Fruit fly (Drosophila melanogaster) whole organism, embryonic: ENCODE measurements around the gene Ndfip.

ENCODE experiments used
- Adf1 ChIP-seq: fragments of 200-800 bp; sonication (Bioruptor generic); IDR thresholded peaks from 2 replicates; pipeline ENCODE4 v1.3.6; 2022; ENCODE audit warnings: missing biosample characterization, missing genetic modification characterization
- Atf3 ChIP-seq: fragments of 200-800 bp; sonication (Bioruptor generic); optimal IDR thresholded peaks from 3 replicates; lab custom pipeline; 2016; ENCODE audit warnings: missing biosample characterization, missing genetic modification characterization
- CG10321 ChIP-seq: fragments of 200-800 bp; sonication (Bioruptor generic); IDR thresholded peaks from 2 replicates; pipeline ENCODE4 v1.3.6; 2022; ENCODE audit warnings: missing biosample characterization, missing genetic modification characterization
- CG11398 ChIP-seq: fragments of 200-800 bp; sonication (Bioruptor generic); optimal IDR thresholded peaks from 2 replicates; lab custom pipeline; 2016; ENCODE audit warnings: missing biosample characterization, missing genetic modification characterization
- CG13123 ChIP-seq: fragments of 200-800 bp; sonication (Bioruptor generic); optimal IDR thresholded peaks from 2 replicates; lab custom pipeline; 2016; ENCODE audit warnings: missing biosample characterization, missing genetic modification characterization
- CG13287 ChIP-seq: fragments of 200-800 bp; sonication (Bioruptor generic); IDR thresholded peaks from 2 replicates; pipeline ENCODE4 v1.3.6; 2022; ENCODE audit warnings: missing biosample characterization, missing genetic modification characterization; ENCODE audit not compliant: partially characterized antibody
- CG13424 ChIP-seq: fragments of 200-800 bp; sonication (Bioruptor generic); optimal IDR thresholded peaks from 2 replicates; lab custom pipeline; 2019; ENCODE audit warnings: missing biosample characterization, mild to moderate bottlenecking, missing genetic modification characterization, moderate library complexity
- CG14441 ChIP-seq: fragments of 200-800 bp; sonication (Bioruptor generic); IDR thresholded peaks from 2 replicates; pipeline ENCODE4 v1.3.6; 2022; ENCODE audit warnings: missing biosample characterization, missing genetic modification characterization
- CG14860 ChIP-seq: fragments of 200-800 bp; sonication (Bioruptor generic); IDR thresholded peaks from 3 replicates; pipeline ENCODE4 v1.3.6; 2022; ENCODE audit warnings: missing biosample characterization, missing genetic modification characterization; ENCODE audit not compliant: partially characterized antibody
- CG1647 ChIP-seq: fragments of 200-800 bp; sonication (Bioruptor generic); optimal IDR thresholded peaks from 3 replicates; lab custom pipeline; 2016; ENCODE audit warnings: missing biosample characterization, missing genetic modification characterization
- CG17802 ChIP-seq: fragments of 200-800 bp; sonication (Bioruptor generic); optimal IDR thresholded peaks from 2 replicates; lab custom pipeline; 2018; ENCODE audit warnings: missing biosample characterization, mild to moderate bottlenecking, missing genetic modification characterization, moderate library complexity
- CG2889 ChIP-seq: fragments of 200-800 bp; sonication (Bioruptor generic); IDR thresholded peaks from 3 replicates; pipeline ENCODE4 v1.3.6; 2022; ENCODE audit warnings: missing biosample characterization, missing genetic modification characterization
- CG31388 ChIP-seq: fragments of 200-800 bp; sonication (Bioruptor generic); optimal IDR thresholded peaks from 2 replicates; lab custom pipeline; 2016; ENCODE audit warnings: missing biosample characterization, missing genetic modification characterization
- CG42726 ChIP-seq: fragments of 200-800 bp; sonication (Bioruptor generic); IDR thresholded peaks from 2 replicates; pipeline ENCODE4 v1.3.6; 2022; ENCODE audit warnings: missing biosample characterization, missing genetic modification characterization; ENCODE audit not compliant: partially characterized antibody
- CG43689 ChIP-seq: fragments of 200-800 bp; sonication (Bioruptor generic); IDR thresholded peaks from 2 replicates; pipeline ENCODE4 v1.3.6; 2022; ENCODE audit warnings: missing biosample characterization, missing genetic modification characterization
- CG4404 ChIP-seq: fragments of 200-800 bp; sonication (Bioruptor generic); IDR thresholded peaks from 2 replicates; pipeline ENCODE4 v1.3.6; 2022; ENCODE audit warnings: missing biosample characterization, missing genetic modification characterization
- CG4707 ChIP-seq: fragments of 200-800 bp; sonication (Bioruptor generic); optimal IDR thresholded peaks from 2 replicates; lab custom pipeline; 2018; ENCODE audit warnings: missing biosample characterization, mild to moderate bottlenecking, missing genetic modification characterization, moderate library complexity
- CG4820 ChIP-seq: fragments of 200-800 bp; sonication (Bioruptor generic); optimal IDR thresholded peaks from 3 replicates; lab custom pipeline; 2016; ENCODE audit warnings: missing biosample characterization, missing genetic modification characterization
- CG7271 ChIP-seq: fragments of 200-800 bp; sonication (Bioruptor generic); optimal IDR thresholded peaks from 2 replicates; lab custom pipeline; 2018; ENCODE audit warnings: missing biosample characterization, mild to moderate bottlenecking, missing genetic modification characterization, moderate library complexity
- CG7928 ChIP-seq: fragments of 200-800 bp; sonication (Bioruptor generic); optimal IDR thresholded peaks from 2 replicates; lab custom pipeline; 2017; ENCODE audit warnings: missing biosample characterization, mild to moderate bottlenecking, missing genetic modification characterization
- CG7963 ChIP-seq: fragments of 200-800 bp; sonication (Bioruptor generic); IDR thresholded peaks from 3 replicates; pipeline ENCODE4 v1.3.6; 2022; ENCODE audit warnings: missing biosample characterization, missing genetic modification characterization; ENCODE audit not compliant: partially characterized antibody
- CG8290 ChIP-seq, 3 experiments: fragments of 200-800 bp; sonication (Bioruptor generic); optimal IDR thresholded peaks; 2 replicates each; lab custom pipeline; 2016 to 2019; ENCODE audit warnings: missing biosample characterization in 3 of 3, missing genetic modification characterization in 3 of 3, mild to moderate bottlenecking in 2 of 3, moderate library complexity in 1 of 3
- CG8388 ChIP-seq: fragments of 200-800 bp; sonication (Bioruptor generic); optimal IDR thresholded peaks from 2 replicates; lab custom pipeline; 2019; ENCODE audit warnings: missing biosample characterization, mild to moderate bottlenecking, missing genetic modification characterization, moderate library complexity
- CG8765 ChIP-seq: fragments of 200-800 bp; sonication (Bioruptor generic); IDR thresholded peaks from 2 replicates; pipeline ENCODE4 v1.3.6; 2022; ENCODE audit warnings: missing biosample characterization, missing genetic modification characterization
- CG8924 ChIP-seq: fragments of 200-800 bp; optimal IDR thresholded peaks from 3 replicates; lab custom pipeline; 2019; ENCODE audit warnings: missing biosample characterization, mild to moderate bottlenecking, missing genetic modification characterization, moderate library complexity
- D ChIP-seq, 2 experiments: fragments of 200-800 bp in 1 of 2; fragments of >200 bp in 1 of 2; sonication (Bioruptor generic) in 1 of 2; optimal IDR thresholded peaks; 2 replicates in 1 of 2; 3 replicates in 1 of 2; lab custom pipeline; 2017; ENCODE audit warnings: mild to moderate bottlenecking in 1 of 2, missing biosample characterization in 1 of 2, missing genetic modification characterization in 1 of 2, missing genetic modification reagents in 1 of 2
- Dek ChIP-seq: fragments of 200-800 bp; sonication (Bioruptor generic); optimal IDR thresholded peaks from 3 replicates; lab custom pipeline; 2019; ENCODE audit warnings: missing biosample characterization, mild to moderate bottlenecking, missing genetic modification characterization, moderate library complexity
- Hmx ChIP-seq: fragments of 200-800 bp; sonication (Bioruptor generic); optimal IDR thresholded peaks from 2 replicates; lab custom pipeline; 2016; ENCODE audit warnings: missing biosample characterization, missing genetic modification characterization
- Hr78 ChIP-seq, 2 experiments: fragments of 200-800 bp in 1 of 2; fragments of >200 bp in 1 of 2; sonication (Bioruptor generic) in 1 of 2; optimal IDR thresholded peaks; 2 replicates each; lab custom pipeline; 2017 to 2019; ENCODE audit warnings: missing biosample characterization in 2 of 2, missing genetic modification characterization in 2 of 2, mild to moderate bottlenecking in 1 of 2, moderate library complexity in 1 of 2
- Jarid2 ChIP-seq: fragments of 200-800 bp; sonication (Bioruptor generic); optimal IDR thresholded peaks from 3 replicates; lab custom pipeline; 2017; ENCODE audit warnings: mild to moderate bottlenecking, missing biosample characterization, missing genetic modification reagents, missing genetic modification characterization
- Oaz ChIP-seq: fragments of 200-800 bp; sonication (Bioruptor generic); IDR thresholded peaks from 2 replicates; pipeline ENCODE4 v1.3.6; 2022; ENCODE audit warnings: missing biosample characterization, missing genetic modification characterization
- Scr ChIP-seq: fragments of 200-800 bp; sonication (Bioruptor generic); IDR thresholded peaks from 2 replicates; pipeline ENCODE4 v1.3.6; 2022; ENCODE audit warnings: missing biosample characterization, missing genetic modification characterization; ENCODE audit not compliant: partially characterized antibody
- Tbp ChIP-seq: fragments of >200 bp; optimal IDR thresholded peaks from 2 replicates; lab custom pipeline; 2018; ENCODE audit warnings: missing biosample characterization, missing genetic modification characterization
- Usf ChIP-seq: fragments of 200-800 bp; sonication (Bioruptor generic); optimal IDR thresholded peaks from 2 replicates; lab custom pipeline; 2017; ENCODE audit warnings: missing genotype, missing biosample characterization, missing genetic modification characterization
- aop ChIP-seq: fragments of 200-800 bp; sonication (Bioruptor generic); IDR thresholded peaks from 2 replicates; pipeline ENCODE4 v1.3.6; 2022; ENCODE audit warnings: missing biosample characterization, missing genetic modification characterization
- caup ChIP-seq: fragments of 200-800 bp; sonication (Bioruptor generic); optimal IDR thresholded peaks from 3 replicates; lab custom pipeline; 2017; ENCODE audit warnings: missing biosample characterization, mild to moderate bottlenecking, missing genetic modification characterization, moderate library complexity; ENCODE audit not compliant: severe bottlenecking
- dimm ChIP-seq: fragments of 200-800 bp; sonication (Bioruptor generic); IDR thresholded peaks from 2 replicates; pipeline ENCODE4 v1.3.6; 2022; ENCODE audit warnings: missing biosample characterization, missing genetic modification characterization
- fd3F ChIP-seq: fragments of 200-800 bp; sonication (Bioruptor generic); optimal IDR thresholded peaks from 2 replicates; lab custom pipeline; 2018; ENCODE audit warnings: missing biosample characterization, mild to moderate bottlenecking, missing genetic modification characterization, moderate library complexity
- fu2 ChIP-seq: fragments of 200-800 bp; sonication (Bioruptor generic); optimal IDR thresholded peaks from 2 replicates; lab custom pipeline; 2016; ENCODE audit warnings: missing biosample characterization, missing genetic modification characterization
- gsb ChIP-seq: fragments of 200-800 bp; sonication (Bioruptor generic); IDR thresholded peaks from 2 replicates; pipeline ENCODE4 v1.3.6; 2022; ENCODE audit warnings: missing biosample characterization, missing genetic modification characterization
- gsb-n ChIP-seq: fragments of 200-800 bp; sonication (Bioruptor generic); optimal IDR thresholded peaks from 3 replicates; lab custom pipeline; 2018; ENCODE audit warnings: missing biosample characterization, mild to moderate bottlenecking, missing genetic modification characterization
- hth ChIP-seq: fragments of >200 bp; optimal IDR thresholded peaks from 2 replicates; lab custom pipeline; 2017; ENCODE audit warnings: inconsistent platforms
- insv ChIP-seq, 2 experiments: fragments of 200-800 bp; sonication (Bioruptor generic); optimal IDR thresholded peaks; 3 replicates each; lab custom pipeline; 2016 to 2018; ENCODE audit warnings: missing biosample characterization in 2 of 2, missing genetic modification characterization in 2 of 2
- mam ChIP-seq: fragments of 200-800 bp; sonication (Bioruptor generic); optimal IDR thresholded peaks from 3 replicates; lab custom pipeline; 2016; ENCODE audit warnings: missing biosample characterization, missing genetic modification characterization
- so ChIP-seq: fragments of 200-800 bp; sonication (Bioruptor generic); IDR thresholded peaks from 3 replicates; pipeline ENCODE4 v1.3.6; 2022; ENCODE audit warnings: missing biosample characterization, missing genetic modification characterization
- tll ChIP-seq, 2 experiments: fragments of 200-800 bp in 1 of 2; fragments of >200 bp in 1 of 2; sonication (Bioruptor generic) in 1 of 2; optimal IDR thresholded peaks; 2 replicates each; lab custom pipeline; 2017 to 2019; ENCODE audit warnings: missing biosample characterization in 2 of 2, missing genetic modification characterization in 2 of 2, mild to moderate bottlenecking in 1 of 2, moderate library complexity in 1 of 2
- toy ChIP-seq: fragments of 200-800 bp; sonication (Bioruptor generic); IDR thresholded peaks from 2 replicates; pipeline ENCODE4 v1.3.6; 2022; ENCODE audit warnings: missing biosample characterization, missing genetic modification characterization
- trh ChIP-seq: fragments of 200-800 bp; sonication (Bioruptor generic); optimal IDR thresholded peaks from 2 replicates; lab custom pipeline; 2016; ENCODE audit warnings: missing biosample characterization, missing genetic modification characterization
- vnd ChIP-seq: fragments of 200-800 bp; sonication (Bioruptor generic); IDR thresholded peaks from 3 replicates; pipeline ENCODE4 v1.3.6; 2022; ENCODE audit warnings: missing biosample characterization, missing genetic modification characterization; ENCODE audit not compliant: partially characterized antibody
- wor ChIP-seq: fragments of 200-800 bp; sonication (Bioruptor generic); IDR thresholded peaks from 2 replicates; pipeline ENCODE4 v1.3.6; 2022; ENCODE audit warnings: missing biosample characterization, missing genetic modification characterization

The Ndfip gene

dm6 chr3L:17613972-17614384, 40.1 kb downstream of the Ndfip start (continued):
- no peak for TF ChIP-seq caup
- no peak for TF ChIP-seq CG4820 (GFP tag; lab: Kevin White, UChicago)
- peak; percentile 37; the same call in 1 of the 2 replicates for TF ChIP-seq Scr (GFP tag; lab: Robert Waterston, UW)
- peak; percentile 37; the same call in 1 of the 3 replicates for TF ChIP-seq CG14860 (GFP tag; lab: Robert Waterston, UW)
- no peak for TF ChIP-seq CG7963 (GFP tag; lab: Robert Waterston, UW)
- no peak for TF ChIP-seq gsb-n
- TF ChIP-seq toy (GFP tag; lab: Robert Waterston, UW), result no peak
- no peak for TF ChIP-seq Jarid2 (GFP tag; lab: Kevin White, UChicago)
- no peak for TF ChIP-seq Tbp (GFP tag; lab: Kevin White, UChicago)
- no peak for TF ChIP-seq CG14441 (GFP tag; lab: Robert Waterston, UW)
- TF ChIP-seq CG2889 (GFP tag; lab: Robert Waterston, UW), result no peak
- TF ChIP-seq CG1647, result no peak
- no peak for TF ChIP-seq CG31388 (GFP tag; lab: Kevin White, UChicago)
- TF ChIP-seq fd3F (GFP tag; lab: Kevin White, UChicago), result no peak
- TF ChIP-seq Dek (tag; lab: Kevin White, UChicago), result no peak
- peak in 1 of 2 experiments; percentile 38 for TF ChIP-seq Hr78 (GFP tag; optimal IDR thresholded peaks at IDR 0.05; lab: Kevin White, UChicago)
- TF ChIP-seq CG11398 (GFP tag; lab: Kevin White, UChicago), result no peak
- TF ChIP-seq mam (GFP tag; lab: Kevin White, UChicago), result no peak
- TF ChIP-seq CG13287 (GFP tag; lab: Robert Waterston, UW), result peak; percentile 58; the same call in 1 of the 2 replicates
- no peak for TF ChIP-seq Usf (GFP tag; lab: Kevin White, UChicago)
- no peak for TF ChIP-seq Oaz (GFP tag; lab: Robert Waterston, UW)
- no peak for TF ChIP-seq CG13424 (tag; lab: Kevin White, UChicago)
- TF ChIP-seq CG8924 (tag; lab: Kevin White, UChicago), result no peak
- TF ChIP-seq insv (GFP tag; optimal IDR thresholded peaks at IDR 0.05; lab: Kevin White, UChicago), result no peak
- TF ChIP-seq CG4707 (GFP tag; lab: Kevin White, UChicago), result no peak
- TF ChIP-seq tll (GFP tag; optimal IDR thresholded peaks at IDR 0.05; lab: Kevin White, UChicago), result no peak
- no peak for TF ChIP-seq CG8290 (GFP tag; optimal IDR thresholded peaks at IDR 0.05; lab: Kevin White, UChicago)
- no peak for TF ChIP-seq CG8290 (tag; optimal IDR thresholded peaks at IDR 0.05; lab: Kevin White, UChicago)
- TF ChIP-seq Atf3 (GFP tag; lab: Kevin White, UChicago), result no peak
- TF ChIP-seq Adf1 (GFP tag; lab: Robert Waterston, UW), result peak; percentile 71; the same call in 1 of the 2 replicates
- TF ChIP-seq fu2, result no peak
- no peak for TF ChIP-seq CG4404 (GFP tag; lab: Robert Waterston, UW)
- no peak for TF ChIP-seq dimm (GFP tag; lab: Robert Waterston, UW)
- no peak for TF ChIP-seq Hmx (GFP tag; lab: Kevin White, UChicago)
- no peak for TF ChIP-seq CG7928
- TF ChIP-seq D (optimal IDR thresholded peaks at IDR 0.05; lab: Kevin White, UChicago), result no peak
- no peak for TF ChIP-seq D (GFP tag; optimal IDR thresholded peaks at IDR 0.05; lab: Kevin White, UChicago)
- TF ChIP-seq CG17802 (tag; lab: Kevin White, UChicago), result no peak
- no peak for TF ChIP-seq CG7271 (tag; lab: Kevin White, UChicago)
- no peak for TF ChIP-seq so
- TF ChIP-seq CG10321 (GFP tag; lab: Robert Waterston, UW), result no peak
- no peak for TF ChIP-seq aop (GFP tag; lab: Robert Waterston, UW)
- no peak for TF ChIP-seq vnd
- peak; percentile 13; the same call in 1 of the 2 replicates for TF ChIP-seq CG42726 (GFP tag; lab: Robert Waterston, UW)
- TF ChIP-seq wor (GFP tag; lab: Robert Waterston, UW), result no peak
- TF ChIP-seq trh (GFP tag; lab: Kevin White, UChicago), result no peak
- no peak for TF ChIP-seq CG8388 (GFP tag; lab: Kevin White, UChicago)
- no peak for TF ChIP-seq hth (lab: Kevin White, UChicago)
- TF ChIP-seq gsb, result no peak
- TF ChIP-seq CG43689 (GFP tag; lab: Robert Waterston, UW), result no peak
- no peak for TF ChIP-seq CG13123 (GFP tag; lab: Kevin White, UChicago)
- no peak for TF ChIP-seq CG8765 (GFP tag; lab: Robert Waterston, UW)
